Worm (Caenorhabditis elegans): ENCODE results near the gene tbx-9.

tbx-9 gene

DNA sequence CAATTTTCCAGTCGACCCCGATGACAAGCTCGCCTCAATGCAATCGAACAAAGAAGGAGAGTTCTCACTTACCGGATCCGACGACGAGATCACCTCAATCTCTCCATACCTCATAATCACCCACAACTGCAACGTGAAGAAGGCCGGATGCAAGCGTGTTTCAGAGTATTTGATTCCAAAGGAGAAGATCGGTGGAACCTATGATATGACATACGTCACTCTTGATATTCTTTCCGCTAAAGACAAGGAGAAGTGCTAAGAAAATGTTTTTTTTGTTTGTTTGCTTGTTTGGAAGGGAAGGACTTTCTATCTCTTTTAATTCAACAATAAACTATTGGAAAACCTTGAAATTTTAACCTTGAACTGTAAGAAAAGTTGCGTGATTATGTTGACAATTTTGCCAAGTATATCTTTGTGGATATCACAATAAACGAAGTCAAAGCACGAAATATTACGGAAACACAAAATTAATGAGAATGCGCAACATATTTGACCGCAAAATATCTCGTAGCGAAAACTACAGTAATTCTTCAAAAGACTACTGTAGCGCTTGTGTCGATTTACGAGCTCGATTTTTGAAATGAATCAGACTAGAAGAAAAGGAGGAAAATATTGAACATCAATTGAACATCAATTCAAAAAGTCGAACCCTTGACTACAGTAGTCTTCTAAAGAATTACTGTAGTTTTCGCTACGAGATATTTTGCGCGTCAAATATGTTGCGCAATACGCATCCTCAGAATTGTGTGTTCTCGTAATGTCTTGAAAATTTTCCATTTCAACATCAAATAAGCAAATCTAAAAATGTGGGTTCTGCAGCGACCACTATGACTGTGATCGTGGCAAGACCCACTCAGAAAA lies 2.4 kb downstream of the tbx-9 start:
- no peak for TF ChIP-seq sea-2 (GFP tag; optimal IDR thresholded peaks at IDR 0.05)
- TF ChIP-seq ceh-28 (tag; optimal IDR thresholded peaks at IDR 0.05) = peak; percentile 34
- TF ChIP-seq ceh-16 (tag; optimal IDR thresholded peaks at IDR 0.05) = no peak
- TF ChIP-seq snpc-4 (tag; optimal IDR thresholded peaks at IDR 0.05) = no peak
- TF ChIP-seq aly-2 (tag; optimal IDR thresholded peaks at IDR 0.05) = no peak
- peak; percentile 66 for TF ChIP-seq ama-1 (optimal IDR thresholded peaks at IDR 0.05)
- peak; percentile 19 for TF ChIP-seq R02D3.7 (tag; optimal IDR thresholded peaks at IDR 0.05)
- TF ChIP-seq nhr-25 (tag; optimal IDR thresholded peaks at IDR 0.05) = peak; percentile 39

DNA sequence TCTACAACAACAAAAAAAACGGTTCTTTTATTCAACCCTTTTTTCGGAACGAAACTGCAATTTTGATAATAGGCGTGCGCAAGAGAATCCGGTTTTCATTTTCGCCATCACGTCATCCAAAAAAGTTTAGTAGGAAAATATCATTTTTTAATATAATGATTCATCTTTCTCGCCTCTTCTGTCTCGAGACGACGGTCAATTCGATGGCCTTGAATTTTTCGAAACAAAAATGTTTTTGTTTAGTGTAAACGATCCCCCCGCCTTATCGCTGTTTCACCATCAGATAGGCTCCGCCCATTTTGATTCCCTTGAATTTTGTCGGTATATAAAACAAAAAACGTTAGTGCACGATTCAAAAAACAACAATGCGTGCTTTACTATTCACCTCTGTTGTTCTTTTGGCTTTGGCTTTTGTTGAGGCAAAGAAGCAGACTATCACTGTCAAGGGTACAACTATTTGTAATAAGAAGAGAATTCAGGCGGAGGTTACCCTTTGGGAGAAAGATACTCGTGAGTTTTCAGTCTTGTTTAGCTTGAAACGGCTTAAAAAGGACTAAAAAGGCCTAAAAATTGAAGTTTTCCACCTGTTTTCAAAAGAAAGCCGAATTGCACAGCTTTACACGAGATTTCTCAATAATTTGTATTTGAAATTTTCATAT lies 4.0 kb downstream of the tbx-9 start, which contains the start of gene ttr-15:
ttr-15 (plus strand) TSS at position 340 of the 659 bp plus-strand sequence.
- TF ChIP-seq ceh-28 (tag; optimal IDR thresholded peaks at IDR 0.05) (peak; percentile 27), mdl-1 (tag; optimal IDR thresholded peaks at IDR 0.05) (no peak), nhr-77 (tag; optimal IDR thresholded peaks at IDR 0.05) (no peak), egl-27 (tag; optimal IDR thresholded peaks at IDR 0.05) (no peak), ceh-16 (tag; optimal IDR thresholded peaks at IDR 0.05) (no peak), zag-1 (tag; optimal IDR thresholded peaks at IDR 0.05) (no peak), hmg-11 (tag; optimal IDR thresholded peaks at IDR 0.05) (no peak), egl-5 (tag; optimal IDR thresholded peaks at IDR 0.05) (no peak), R02D3.7 (tag; optimal IDR thresholded peaks at IDR 0.05) (no peak), unc-39 (tag; optimal IDR thresholded peaks at IDR 0.05) (no peak), unc-62 (GFP tag; optimal IDR thresholded peaks at IDR 0.05) (no peak), nhr-237 (tag; optimal IDR thresholded peaks at IDR 0.05) (no peak), mml-1 (tag; optimal IDR thresholded peaks at IDR 0.05) (no peak), pha-4 (tag; optimal IDR thresholded peaks at IDR 0.05) (no peak), nhr-28 (tag; optimal IDR thresholded peaks at IDR 0.05) (no peak), sea-2 (GFP tag; optimal IDR thresholded peaks at IDR 0.05) (no peak), nhr-43 (tag; optimal IDR thresholded peaks at IDR 0.05; ENCODE audit: poor library complexity, severe bottlenecking) (peak; percentile 61), lin-39 (tag; optimal IDR thresholded peaks at IDR 0.05) (no peak), ztf-11 (tag; optimal IDR thresholded peaks at IDR 0.05) (no peak), elt-1 (tag; optimal IDR thresholded peaks at IDR 0.05) (peak; percentile 43), nhr-23 (tag; optimal IDR thresholded peaks at IDR 0.05) (peak; percentile 27), ama-1 (optimal IDR thresholded peaks at IDR 0.05) (no peak), skn-1 (tag; optimal IDR thresholded peaks at IDR 0.05) (no peak), jun-1 (tag; optimal IDR thresholded peaks at IDR 0.05) (peak; percentile 48), fkh-2 (tag; optimal IDR thresholded peaks at IDR 0.05) (no peak), nhr-12 (tag; optimal IDR thresholded peaks at IDR 0.05) (no peak), ZK546.5 (tag; optimal IDR thresholded peaks at IDR 0.05) (no peak), pqm-1 (tag; optimal IDR thresholded peaks at IDR 0.05) (no peak), nfya-1 (tag; optimal IDR thresholded peaks at IDR 0.05; ENCODE audit: insufficient read depth) (no peak), elt-2 (tag; optimal IDR thresholded peaks at IDR 0.05) (no peak), nhr-25 (tag; optimal IDR thresholded peaks at IDR 0.05) (peak; percentile 51), ztf-4 (tag; optimal IDR thresholded peaks at IDR 0.05) (no peak), nhr-67 (tag; optimal IDR thresholded peaks at IDR 0.05) (no peak), fkh-10 (GFP tag; optimal IDR thresholded peaks at IDR 0.05) (no peak), eor-1 (tag; optimal IDR thresholded peaks at IDR 0.05) (no peak), elt-3 (tag; optimal IDR thresholded peaks at IDR 0.05) (no peak)

DNA sequence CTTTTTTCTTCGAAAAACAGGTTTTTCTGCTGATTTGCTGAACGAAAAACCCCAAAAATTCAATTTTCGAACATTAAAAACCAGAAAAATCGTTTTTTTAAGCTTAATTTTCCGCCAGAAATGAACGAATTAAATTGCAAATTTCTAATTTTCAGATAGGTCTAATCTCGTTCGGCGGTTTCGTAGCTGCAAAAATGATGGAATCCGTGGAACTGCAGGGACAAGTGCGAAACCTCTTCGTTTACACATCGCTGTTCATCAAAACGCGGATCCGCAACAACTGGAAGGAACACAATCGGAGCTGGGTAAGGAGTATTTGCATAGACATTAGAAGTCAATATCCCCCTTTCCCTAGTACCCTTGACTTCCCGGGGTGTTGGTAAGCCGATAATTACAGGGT lies 5.5 kb downstream of the tbx-9 start:
- TF ChIP-seq hmg-11 (tag; optimal IDR thresholded peaks at IDR 0.05) (no peak), aly-2 (tag; optimal IDR thresholded peaks at IDR 0.05) (no peak), nhr-237 (tag; optimal IDR thresholded peaks at IDR 0.05) (no peak), ZK546.5 (tag; optimal IDR thresholded peaks at IDR 0.05) (no peak), mml-1 (tag; optimal IDR thresholded peaks at IDR 0.05) (no peak), zag-1 (tag; optimal IDR thresholded peaks at IDR 0.05) (no peak), ceh-82 (tag; optimal IDR thresholded peaks at IDR 0.05) (no peak), egl-5 (tag; optimal IDR thresholded peaks at IDR 0.05) (no peak), lin-39 (tag; optimal IDR thresholded peaks at IDR 0.05) (no peak), fkh-2 (tag; optimal IDR thresholded peaks at IDR 0.05) (no peak), eor-1 (tag; optimal IDR thresholded peaks at IDR 0.05) (no peak), nhr-23 (tag; optimal IDR thresholded peaks at IDR 0.05) (no peak), nhr-25 (tag; optimal IDR thresholded peaks at IDR 0.05) (no peak), unc-39 (tag; optimal IDR thresholded peaks at IDR 0.05) (no peak), lsy-12 (tag; optimal IDR thresholded peaks at IDR 0.05) (no peak), pha-4 (tag; optimal IDR thresholded peaks at IDR 0.05) (no peak), ztf-4 (tag; optimal IDR thresholded peaks at IDR 0.05) (no peak), ztf-11 (tag; optimal IDR thresholded peaks at IDR 0.05) (no peak)
